Worm (Caenorhabditis elegans) whole organism, late embryonic: ENCODE measurements around the gene irld-11.
A peak's percentile ranks its signal among the peaks of the same experiment; 100 is the strongest.

Experiments
- C08G9.2 ChIP-seq: sonication (generic microtip); optimal IDR thresholded peaks from 2 replicates; lab custom pipeline; 2016; ENCODE audit warnings: mild to moderate bottlenecking, missing genetic modification characterization, moderate library complexity, missing compliant biosample characterization
- F13H6.1 ChIP-seq: sonication (generic microtip); optimal IDR thresholded peaks from 2 replicates; lab custom pipeline; 2016; ENCODE audit warnings: missing genetic modification characterization, missing compliant biosample characterization
- K02D7.2 ChIP-seq: sonication (generic microtip); optimal IDR thresholded peaks from 2 replicates; lab custom pipeline; 2017; ENCODE audit warnings: mild to moderate bottlenecking, missing genetic modification characterization, missing compliant biosample characterization
- T23F11.4 ChIP-seq: fragments of 200-800 bp; sonication (Bioruptor generic); optimal IDR thresholded peaks from 2 replicates; lab custom pipeline; 2018; ENCODE audit warnings: mild to moderate bottlenecking, missing genetic modification characterization, missing compliant biosample characterization
- ama-1 ChIP-seq: fragments of 150-350 bp; optimal IDR thresholded peaks from 2 replicates; lab custom pipeline; 2014
- ceh-14 ChIP-seq: sonication (generic microtip); optimal IDR thresholded peaks from 2 replicates; lab custom pipeline; 2016; ENCODE audit warnings: missing genotype, missing genetic modification characterization, missing compliant biosample characterization
- ceh-18 ChIP-seq: sonication (generic microtip); optimal IDR thresholded peaks from 2 replicates; lab custom pipeline; 2016; ENCODE audit warnings: missing genetic modification characterization, missing compliant biosample characterization
- ceh-22 ChIP-seq: sonication (generic microtip); optimal IDR thresholded peaks from 2 replicates; lab custom pipeline; 2017; ENCODE audit warnings: missing biosample characterization, missing genetic modification characterization
- ceh-24 ChIP-seq: sonication (generic microtip); optimal IDR thresholded peaks from 2 replicates; lab custom pipeline; 2016; ENCODE audit warnings: mild to moderate bottlenecking, missing genetic modification characterization, missing compliant biosample characterization
- ceh-30 ChIP-seq: fragments of 150-350 bp; optimal IDR thresholded peaks from 2 replicates; lab custom pipeline; 2014; ENCODE audit warnings: missing biosample characterization, missing genetic modification characterization
- ceh-31 ChIP-seq: sonication (generic microtip); optimal IDR thresholded peaks from 2 replicates; lab custom pipeline; 2016; ENCODE audit warnings: missing genetic modification characterization, missing compliant biosample characterization
- ceh-34 ChIP-seq: sonication (generic microtip); optimal IDR thresholded peaks from 2 replicates; lab custom pipeline; 2016; ENCODE audit warnings: mild to moderate bottlenecking, missing genetic modification characterization, missing compliant biosample characterization
- ceh-6 ChIP-seq: fragments of 200-800 bp; sonication (Bioruptor generic); optimal IDR thresholded peaks from 2 replicates; lab custom pipeline; 2018; ENCODE audit warnings: mild to moderate bottlenecking, missing genetic modification characterization, missing compliant biosample characterization
- ceh-9 ChIP-seq: sonication (generic microtip); optimal IDR thresholded peaks from 2 replicates; lab custom pipeline; 2016; ENCODE audit warnings: mild to moderate bottlenecking, missing genetic modification characterization, inconsistent platforms, missing compliant biosample characterization
- dmd-4 ChIP-seq: sonication (generic microtip); optimal IDR thresholded peaks from 2 replicates; lab custom pipeline; 2016; ENCODE audit warnings: borderline replicate concordance, missing genetic modification characterization, missing compliant biosample characterization
- dve-1 ChIP-seq: sonication (generic microtip); optimal IDR thresholded peaks from 2 replicates; lab custom pipeline; 2017; ENCODE audit warnings: antibody characterized with exemption, mild to moderate bottlenecking, missing genetic modification characterization, missing compliant biosample characterization
- elt-2 ChIP-seq: sonication (generic microtip); optimal IDR thresholded peaks from 2 replicates; lab custom pipeline; 2016; ENCODE audit warnings: missing genetic modification reagents, missing genetic modification characterization, missing compliant biosample characterization
- elt-4 ChIP-seq: sonication (generic microtip); optimal IDR thresholded peaks from 2 replicates; lab custom pipeline; 2016; ENCODE audit warnings: missing genetic modification characterization, missing compliant biosample characterization
- ets-4 ChIP-seq: sonication (generic microtip); optimal IDR thresholded peaks from 2 replicates; lab custom pipeline; 2016; ENCODE audit warnings: missing genetic modification characterization, missing compliant biosample characterization
- eyg-1 ChIP-seq: sonication (generic microtip); optimal IDR thresholded peaks from 2 replicates; lab custom pipeline; 2016; ENCODE audit warnings: missing genotype, missing genetic modification characterization, missing compliant biosample characterization
- fax-1 ChIP-seq: sonication (generic microtip); optimal IDR thresholded peaks from 2 replicates; lab custom pipeline; 2016; ENCODE audit warnings: missing genotype, missing genetic modification characterization, missing compliant biosample characterization
- gmeb-2 ChIP-seq: sonication (generic microtip); optimal IDR thresholded peaks from 2 replicates; lab custom pipeline; 2016; ENCODE audit warnings: missing genetic modification characterization, inconsistent platforms, missing compliant biosample characterization
- hlh-15 ChIP-seq: sonication (generic microtip); optimal IDR thresholded peaks from 2 replicates; lab custom pipeline; 2016; ENCODE audit warnings: missing genetic modification characterization, missing compliant biosample characterization
- hlh-30 ChIP-seq: sonication (generic microtip); optimal IDR thresholded peaks from 2 replicates; lab custom pipeline; 2017; ENCODE audit warnings: antibody characterized with exemption, missing genetic modification characterization, missing compliant biosample characterization; ENCODE audit not compliant: insufficient read depth
- hlh-6 ChIP-seq: sonication (generic microtip); optimal IDR thresholded peaks from 2 replicates; lab custom pipeline; 2016; ENCODE audit warnings: missing genotype, missing genetic modification characterization, missing compliant biosample characterization
- lim-6 ChIP-seq: sonication (generic microtip); optimal IDR thresholded peaks from 2 replicates; lab custom pipeline; 2016; ENCODE audit warnings: missing genetic modification characterization, missing compliant biosample characterization
- madf-2 ChIP-seq: sonication (generic microtip); optimal IDR thresholded peaks from 2 replicates; lab custom pipeline; 2017; ENCODE audit warnings: missing genetic modification characterization, missing compliant biosample characterization
- nhr-11 ChIP-seq: fragments of 150-350 bp; optimal IDR thresholded peaks from 2 replicates; lab custom pipeline; 2014; ENCODE audit warnings: missing biosample characterization, missing genetic modification characterization
- nhr-232 ChIP-seq: sonication (generic microtip); optimal IDR thresholded peaks from 2 replicates; lab custom pipeline; 2016; ENCODE audit warnings: missing genetic modification characterization, missing compliant biosample characterization
- pag-3 ChIP-seq: sonication (generic microtip); optimal IDR thresholded peaks from 2 replicates; lab custom pipeline; 2016; ENCODE audit warnings: missing compliant biosample characterization, missing genetic modification characterization, borderline replicate concordance
- pat-9 ChIP-seq: fragments of 200-800 bp; sonication (Bioruptor generic); optimal IDR thresholded peaks from 2 replicates; lab custom pipeline; 2018; ENCODE audit warnings: mild to moderate bottlenecking, missing genetic modification characterization, moderate library complexity, missing compliant biosample characterization
- pax-1 ChIP-seq: fragments of 150-350 bp; optimal IDR thresholded peaks from 2 replicates; lab custom pipeline; 2014; ENCODE audit warnings: missing biosample characterization, missing genetic modification characterization
- pha-2 ChIP-seq: sonication (generic microtip); optimal IDR thresholded peaks from 2 replicates; lab custom pipeline; 2017; ENCODE audit warnings: mild to moderate bottlenecking, missing genetic modification characterization, missing compliant biosample characterization
- rnt-1 ChIP-seq: sonication (generic microtip); optimal IDR thresholded peaks from 2 replicates; lab custom pipeline; 2016; ENCODE audit warnings: missing genetic modification characterization, missing compliant biosample characterization
- sdc-2 ChIP-seq: sonication (generic microtip); optimal IDR thresholded peaks from 2 replicates; lab custom pipeline; 2016; ENCODE audit warnings: missing genotype, missing genetic modification characterization, missing compliant biosample characterization
- tbx-2 ChIP-seq: sonication (generic microtip); optimal IDR thresholded peaks from 2 replicates; lab custom pipeline; 2016; ENCODE audit warnings: missing genetic modification characterization, missing compliant biosample characterization
- tbx-7 ChIP-seq: sonication (generic microtip); optimal IDR thresholded peaks from 2 replicates; lab custom pipeline; 2016; ENCODE audit warnings: missing genotype, missing genetic modification characterization, missing compliant biosample characterization
- ttx-3 ChIP-seq: sonication (generic microtip); optimal IDR thresholded peaks from 2 replicates; lab custom pipeline; 2016; ENCODE audit warnings: missing genetic modification reagents, missing genetic modification characterization, missing compliant biosample characterization
- unc-42 ChIP-seq: sonication (generic microtip); optimal IDR thresholded peaks from 2 replicates; lab custom pipeline; 2016; ENCODE audit warnings: missing genotype, missing genetic modification characterization, missing compliant biosample characterization
- unc-55 ChIP-seq: sonication (generic microtip); optimal IDR thresholded peaks from 2 replicates; lab custom pipeline; 2017; ENCODE audit warnings: missing biosample characterization, missing genetic modification reagents, missing genetic modification characterization
- unc-86 ChIP-seq: sonication (generic microtip); optimal IDR thresholded peaks from 2 replicates; lab custom pipeline; 2016; ENCODE audit warnings: missing genetic modification characterization, missing compliant biosample characterization

irld-11 gene

ce11 chrV:1654845-1655244 is at the start of gene irld-11:
Gene irld-11 (plus strand): TSS chrV:1655145.
- TF ChIP-seq unc-42 (tag; lab: Kevin White, UChicago) (peak; percentile 17), pag-3 (tag; lab: Kevin White, UChicago) (no peak), elt-4 (tag; lab: Kevin White, UChicago) (no peak), ceh-14 (tag; lab: Kevin White, UChicago) (no peak), fax-1 (tag; lab: Kevin White, UChicago) (no peak), hlh-15 (tag; lab: Kevin White, UChicago) (no peak), ama-1 (lab: Kevin White, UChicago) (no peak), pat-9 (tag; lab: Kevin White, UChicago) (no peak)

DNA sequence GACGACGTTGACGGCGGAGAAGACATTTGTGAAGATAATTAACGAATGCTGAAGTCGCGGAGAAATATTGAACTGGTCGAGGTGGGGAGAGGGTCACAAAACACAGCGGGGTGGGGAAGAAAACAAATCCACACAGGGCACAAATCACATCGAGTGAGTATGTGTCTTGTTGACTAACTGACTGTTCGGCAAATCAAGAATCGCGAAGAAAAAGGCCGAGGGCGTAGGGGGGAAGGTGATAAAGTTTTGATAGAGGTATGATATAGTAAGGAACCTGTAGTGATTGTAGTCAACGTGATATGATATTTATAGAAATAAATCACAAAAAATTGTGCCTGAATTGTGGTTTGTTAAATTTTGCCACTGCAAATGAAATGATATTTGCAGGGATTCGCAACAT is 47.2 kb upstream of the irld-11 start, which contains the start of gene nhr-178:
Gene nhr-178 (minus strand): TSS at position 164 of the 400 bp plus-strand sequence.
- TF ChIP-seq ceh-6 (GFP tag; lab: Kevin White, UChicago) = no peak
- TF ChIP-seq madf-2 (tag; lab: Kevin White, UChicago) = no peak
- TF ChIP-seq dmd-4 = no peak
- no peak for TF ChIP-seq ttx-3
- no peak for TF ChIP-seq nhr-232 (tag; lab: Kevin White, UChicago)
- TF ChIP-seq ets-4 (tag; lab: Kevin White, UChicago) = no peak
- no peak for TF ChIP-seq lim-6 (tag; lab: Kevin White, UChicago)
- no peak for TF ChIP-seq ama-1 (lab: Kevin White, UChicago)
- no peak for TF ChIP-seq tbx-7 (tag; lab: Kevin White, UChicago)
- TF ChIP-seq ceh-31 (tag; lab: Kevin White, UChicago) = no peak
- no peak for TF ChIP-seq ceh-18 (tag; lab: Kevin White, UChicago)
- no peak for TF ChIP-seq F13H6.1 (tag; lab: Kevin White, UChicago)
- TF ChIP-seq elt-2 (tag; lab: Kevin White, UChicago) = no peak
- TF ChIP-seq ceh-30 (tag; lab: Kevin White, UChicago) = no peak
- TF ChIP-seq ceh-24 (tag; lab: Kevin White, UChicago) = no peak
- no peak for TF ChIP-seq unc-86 (tag; lab: Kevin White, UChicago)
- TF ChIP-seq tbx-2 = no peak
- TF ChIP-seq, all 69 proteins: peak for 0

- TF ChIP-seq unc-86 (tag; lab: Kevin White, UChicago) (no peak), eyg-1 (tag; lab: Kevin White, UChicago) (no peak), C08G9.2 (no peak), unc-55 (GFP tag; lab: Kevin White, UChicago) (no peak), sdc-2 (tag; lab: Kevin White, UChicago) (no peak), ama-1 (lab: Kevin White, UChicago) (no peak), pax-1 (no peak), ceh-31 (tag; lab: Kevin White, UChicago) (no peak), K02D7.2 (no peak), tbx-2 (no peak), nhr-11 (no peak), madf-2 (tag; lab: Kevin White, UChicago) (no peak), ceh-30 (tag; lab: Kevin White, UChicago) (no peak), pha-2 (tag; lab: Kevin White, UChicago) (no peak), ttx-3 (no peak), ceh-18 (tag; lab: Kevin White, UChicago) (no peak), tbx-7 (tag; lab: Kevin White, UChicago) (no peak), hlh-6 (tag; lab: Kevin White, UChicago) (no peak), ceh-22 (tag; lab: Kevin White, UChicago) (no peak), ceh-34 (no peak)
Observed at ce11 chrV:1610097-1610496, 44.8 kb upstream of the irld-11 start, which contains the start of gene nhr-177. Gene nhr-177 (plus strand): TSS chrV:1610263.

ce11 chrV:1611570-1611969 is 43.4 kb upstream of the irld-11 start:
- no peak for TF ChIP-seq T23F11.4 (GFP tag; lab: Kevin White, UChicago)
- no peak for TF ChIP-seq gmeb-2 (tag; lab: Kevin White, UChicago)
- no peak for TF ChIP-seq ceh-9 (tag; lab: Kevin White, UChicago)
- no peak for TF ChIP-seq nhr-11
- no peak for TF ChIP-seq dve-1 (tag; lab: Kevin White, UChicago)
- no peak for TF ChIP-seq hlh-30 (tag; lab: Kevin White, UChicago)
- no peak for TF ChIP-seq rnt-1
- TF ChIP-seq, all 69 proteins: peak for 0
